Worm (Caenorhabditis elegans) whole organism, late embryonic: ENCODE results near the gene T28A11.22.

ENCODE experiments used
- C08G9.2 ChIP-seq: sonication (generic microtip); optimal IDR thresholded peaks from 2 replicates; lab custom pipeline; 2016; ENCODE audit warnings: mild to moderate bottlenecking, missing genetic modification characterization, moderate library complexity, missing compliant biosample characterization
- C38D4.7 ChIP-seq: fragments of 200-800 bp; sonication (Bioruptor generic); optimal IDR thresholded peaks from 2 replicates; lab custom pipeline; 2018; ENCODE audit warnings: mild to moderate bottlenecking, missing genetic modification characterization, moderate library complexity, missing compliant biosample characterization
- F13H6.1 ChIP-seq: sonication (generic microtip); optimal IDR thresholded peaks from 2 replicates; lab custom pipeline; 2016; ENCODE audit warnings: missing genetic modification characterization, missing compliant biosample characterization
- Y22D7AL.16 ChIP-seq: sonication (generic microtip); optimal IDR thresholded peaks from 2 replicates; lab custom pipeline; 2016; ENCODE audit warnings: missing genetic modification characterization, missing compliant biosample characterization
- ama-1 ChIP-seq: fragments of 150-350 bp; optimal IDR thresholded peaks from 2 replicates; lab custom pipeline; 2014
- ceh-14 ChIP-seq: sonication (generic microtip); optimal IDR thresholded peaks from 2 replicates; lab custom pipeline; 2016; ENCODE audit warnings: missing genotype, missing genetic modification characterization, missing compliant biosample characterization
- ceh-22 ChIP-seq: sonication (generic microtip); optimal IDR thresholded peaks from 2 replicates; lab custom pipeline; 2017; ENCODE audit warnings: missing biosample characterization, missing genetic modification characterization
- ceh-30 ChIP-seq: fragments of 150-350 bp; optimal IDR thresholded peaks from 2 replicates; lab custom pipeline; 2014; ENCODE audit warnings: missing biosample characterization, missing genetic modification characterization
- ceh-34 ChIP-seq: sonication (generic microtip); optimal IDR thresholded peaks from 2 replicates; lab custom pipeline; 2016; ENCODE audit warnings: mild to moderate bottlenecking, missing genetic modification characterization, missing compliant biosample characterization
- ceh-45 ChIP-seq: fragments of 200-800 bp; sonication (Bioruptor generic); IDR thresholded peaks from 2 replicates; pipeline ENCODE4 v1.3.6; 2022; ENCODE audit warnings: missing genetic modification reagents, missing genetic modification characterization, missing compliant biosample characterization
- ceh-6 ChIP-seq: fragments of 200-800 bp; sonication (Bioruptor generic); optimal IDR thresholded peaks from 2 replicates; lab custom pipeline; 2018; ENCODE audit warnings: mild to moderate bottlenecking, missing genetic modification characterization, missing compliant biosample characterization
- che-1 ChIP-seq: sonication (generic microtip); optimal IDR thresholded peaks from 2 replicates; lab custom pipeline; 2016; ENCODE audit warnings: mild to moderate bottlenecking, missing genetic modification characterization, missing compliant biosample characterization
- dmd-4 ChIP-seq: sonication (generic microtip); optimal IDR thresholded peaks from 2 replicates; lab custom pipeline; 2016; ENCODE audit warnings: borderline replicate concordance, missing genetic modification characterization, missing compliant biosample characterization
- dve-1 ChIP-seq: sonication (generic microtip); optimal IDR thresholded peaks from 2 replicates; lab custom pipeline; 2017; ENCODE audit warnings: antibody characterized with exemption, mild to moderate bottlenecking, missing genetic modification characterization, missing compliant biosample characterization
- elt-4 ChIP-seq: sonication (generic microtip); optimal IDR thresholded peaks from 2 replicates; lab custom pipeline; 2016; ENCODE audit warnings: missing genetic modification characterization, missing compliant biosample characterization
- ets-4 ChIP-seq: sonication (generic microtip); optimal IDR thresholded peaks from 2 replicates; lab custom pipeline; 2016; ENCODE audit warnings: missing genetic modification characterization, missing compliant biosample characterization
- fax-1 ChIP-seq: sonication (generic microtip); optimal IDR thresholded peaks from 2 replicates; lab custom pipeline; 2016; ENCODE audit warnings: missing genotype, missing genetic modification characterization, missing compliant biosample characterization
- gmeb-2 ChIP-seq: sonication (generic microtip); optimal IDR thresholded peaks from 2 replicates; lab custom pipeline; 2016; ENCODE audit warnings: missing genetic modification characterization, inconsistent platforms, missing compliant biosample characterization
- hlh-13 ChIP-seq: fragments of 200-800 bp; sonication (Bioruptor generic); optimal IDR thresholded peaks from 2 replicates; lab custom pipeline; 2018; ENCODE audit warnings: mild to moderate bottlenecking, missing genetic modification characterization, missing compliant biosample characterization
- hlh-15 ChIP-seq: sonication (generic microtip); optimal IDR thresholded peaks from 2 replicates; lab custom pipeline; 2016; ENCODE audit warnings: missing genetic modification characterization, missing compliant biosample characterization
- hlh-6 ChIP-seq: sonication (generic microtip); optimal IDR thresholded peaks from 2 replicates; lab custom pipeline; 2016; ENCODE audit warnings: missing genotype, missing genetic modification characterization, missing compliant biosample characterization
- lim-6 ChIP-seq: sonication (generic microtip); optimal IDR thresholded peaks from 2 replicates; lab custom pipeline; 2016; ENCODE audit warnings: missing genetic modification characterization, missing compliant biosample characterization
- madf-2 ChIP-seq: sonication (generic microtip); optimal IDR thresholded peaks from 2 replicates; lab custom pipeline; 2017; ENCODE audit warnings: missing genetic modification characterization, missing compliant biosample characterization
- nfya-1 ChIP-seq: sonication (generic microtip); optimal IDR thresholded peaks from 2 replicates; lab custom pipeline; 2017; ENCODE audit warnings: missing genetic modification characterization, mild to moderate bottlenecking, missing compliant biosample characterization, antibody characterized with exemption, moderate library complexity
- nhr-11 ChIP-seq: fragments of 150-350 bp; optimal IDR thresholded peaks from 2 replicates; lab custom pipeline; 2014; ENCODE audit warnings: missing biosample characterization, missing genetic modification characterization
- odd-2 ChIP-seq: sonication (generic microtip); optimal IDR thresholded peaks from 2 replicates; lab custom pipeline; 2017; ENCODE audit warnings: antibody characterized with exemption, mild to moderate bottlenecking, missing genetic modification characterization, missing compliant biosample characterization
- pat-9 ChIP-seq: fragments of 200-800 bp; sonication (Bioruptor generic); optimal IDR thresholded peaks from 2 replicates; lab custom pipeline; 2018; ENCODE audit warnings: mild to moderate bottlenecking, missing genetic modification characterization, moderate library complexity, missing compliant biosample characterization
- pha-4 ChIP-seq: fragments of 150-350 bp; optimal IDR thresholded peaks from 2 replicates; lab custom pipeline; 2018; ENCODE audit warnings: missing biosample characterization, missing genetic modification reagents, missing genetic modification characterization
- pqm-1 ChIP-seq: sonication (generic microtip); optimal IDR thresholded peaks from 2 replicates; lab custom pipeline; 2016; ENCODE audit warnings: missing genetic modification characterization, missing compliant biosample characterization
- pros-1 ChIP-seq: fragments of 150-350 bp; optimal IDR thresholded peaks from 2 replicates; lab custom pipeline; 2014; ENCODE audit warnings: missing biosample characterization, missing genetic modification reagents, missing genetic modification characterization
- ref-2 ChIP-seq: sonication (generic microtip); optimal IDR thresholded peaks from 2 replicates; lab custom pipeline; 2016; ENCODE audit warnings: missing genetic modification characterization, missing compliant biosample characterization
- rnt-1 ChIP-seq: sonication (generic microtip); optimal IDR thresholded peaks from 2 replicates; lab custom pipeline; 2016; ENCODE audit warnings: missing genetic modification characterization, missing compliant biosample characterization
- sdc-2 ChIP-seq: sonication (generic microtip); optimal IDR thresholded peaks from 2 replicates; lab custom pipeline; 2016; ENCODE audit warnings: missing genotype, missing genetic modification characterization, missing compliant biosample characterization
- ttx-3 ChIP-seq: sonication (generic microtip); optimal IDR thresholded peaks from 2 replicates; lab custom pipeline; 2016; ENCODE audit warnings: missing genetic modification reagents, missing genetic modification characterization, missing compliant biosample characterization
- unc-3 ChIP-seq, 2 experiments: fragments of 200-800 bp in 1 of 2; sonication (Bioruptor generic) in 1 of 2; sonication (generic microtip) in 1 of 2; conservative IDR thresholded peaks in 1 of 2; optimal IDR thresholded peaks in 1 of 2; 2 replicates each; pipeline versions ENCODE4 v1.3.6 to Lab custom; 2016 to 2022; ENCODE audit warnings: missing compliant biosample characterization in 2 of 2, missing genetic modification characterization in 2 of 2, missing genetic modification reagents in 1 of 2
- unc-42 ChIP-seq: sonication (generic microtip); optimal IDR thresholded peaks from 2 replicates; lab custom pipeline; 2016; ENCODE audit warnings: missing genotype, missing genetic modification characterization, missing compliant biosample characterization
- unc-55 ChIP-seq: sonication (generic microtip); optimal IDR thresholded peaks from 2 replicates; lab custom pipeline; 2017; ENCODE audit warnings: missing biosample characterization, missing genetic modification reagents, missing genetic modification characterization
- unc-86 ChIP-seq: sonication (generic microtip); optimal IDR thresholded peaks from 2 replicates; lab custom pipeline; 2016; ENCODE audit warnings: missing genetic modification characterization, missing compliant biosample characterization

T28A11.22 gene

DNA sequence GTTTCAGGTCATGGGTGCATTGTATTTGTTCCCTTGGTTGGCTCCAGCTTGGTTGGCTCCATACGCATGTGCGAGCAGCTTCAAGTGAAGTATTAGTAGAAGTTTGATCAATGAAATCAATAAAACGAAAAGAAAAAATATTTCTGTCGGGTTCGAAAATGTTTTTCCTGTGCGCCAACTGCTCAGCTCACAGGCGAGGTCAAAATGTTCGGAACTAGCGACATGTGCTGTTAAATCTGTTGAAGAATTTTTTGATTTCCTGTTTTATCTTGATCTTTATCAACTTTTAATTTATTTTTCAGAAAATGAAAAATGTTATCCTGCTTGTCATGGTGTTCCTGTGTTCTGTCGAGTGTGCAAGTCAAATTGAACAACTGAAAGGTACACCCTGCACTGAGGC lies 24.1 kb downstream of the T28A11.22 start, which contains the start of gene T28A11.25:
TSS of gene T28A11.25 (plus strand) at position 301 of the 400 bp plus-strand sequence.
- TF ChIP-seq nfya-1 (tag; lab: Kevin White, UChicago) (no peak), ceh-30 (tag; lab: Kevin White, UChicago) (no peak), dve-1 (tag; lab: Kevin White, UChicago) (no peak), elt-4 (tag; lab: Kevin White, UChicago) (no peak)

DNA sequence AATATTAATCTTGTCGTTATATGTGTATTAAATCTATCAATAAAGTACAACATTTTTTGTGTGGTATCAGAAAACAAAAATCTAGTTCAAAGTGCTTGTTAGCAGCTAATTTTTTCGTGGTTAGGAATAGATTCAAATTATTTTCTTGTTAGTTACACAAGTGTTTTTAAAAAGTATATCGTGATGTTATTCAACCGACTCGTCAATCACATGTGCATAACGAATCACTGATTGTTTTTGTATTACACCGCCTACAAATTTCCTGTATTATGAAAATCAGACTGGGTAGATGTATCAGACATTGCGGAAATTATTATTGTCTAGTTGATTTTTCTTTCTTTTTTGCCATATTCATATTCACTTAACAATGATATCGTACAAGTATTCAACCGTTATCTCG lies 25.6 kb downstream of the T28A11.22 start, which contains the start of gene str-64:
TSS of gene str-64 (plus strand) at position 301 of the 400 bp plus-strand sequence.
- TF ChIP-seq ceh-22 (tag; lab: Kevin White, UChicago) (no peak), nhr-11 (no peak), hlh-15 (no peak), ref-2 (tag; lab: Kevin White, UChicago) (no peak), hlh-13 (GFP tag; lab: Kevin White, UChicago) (no peak), unc-42 (tag; lab: Kevin White, UChicago) (no peak), dve-1 (tag; lab: Kevin White, UChicago) (no peak), ets-4 (tag; lab: Kevin White, UChicago) (no peak), ceh-34 (no peak), pqm-1 (tag; lab: Kevin White, UChicago) (no peak), ceh-14 (tag; lab: Kevin White, UChicago) (no peak), odd-2 (tag; lab: Kevin White, UChicago) (no peak), pros-1 (no peak)

DNA sequence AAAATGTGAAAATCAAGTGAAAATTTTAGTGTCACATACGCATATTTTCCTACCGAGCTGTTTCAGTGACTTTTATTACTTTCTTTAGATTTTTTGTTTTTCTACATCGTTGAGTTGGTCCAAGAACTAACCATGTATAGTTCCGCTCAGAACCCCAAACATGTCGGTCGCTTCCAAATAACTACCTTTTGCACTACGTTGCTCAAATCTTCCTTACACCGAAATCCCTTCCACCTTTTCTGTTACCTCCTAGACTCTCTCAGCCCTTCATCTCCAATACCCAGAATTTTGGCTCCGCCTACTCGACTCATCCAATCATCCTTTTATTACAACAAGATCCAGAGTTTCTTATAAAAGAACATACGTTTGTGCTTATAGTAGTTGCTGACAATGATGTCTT lies 27.3 kb downstream of the T28A11.22 start, which contains the start of gene F35F10.5:
TSS of gene F35F10.5 (plus strand) at position 301 of the 400 bp plus-strand sequence.
- TF ChIP-seq ceh-6 (GFP tag; lab: Kevin White, UChicago) (no peak), lim-6 (no peak), C38D4.7 (GFP tag; lab: Kevin White, UChicago) (no peak), C08G9.2 (tag; lab: Kevin White, UChicago) (no peak), pat-9 (tag; lab: Kevin White, UChicago) (no peak), unc-55 (GFP tag; lab: Kevin White, UChicago) (no peak), ceh-14 (tag; lab: Kevin White, UChicago) (no peak)

DNA sequence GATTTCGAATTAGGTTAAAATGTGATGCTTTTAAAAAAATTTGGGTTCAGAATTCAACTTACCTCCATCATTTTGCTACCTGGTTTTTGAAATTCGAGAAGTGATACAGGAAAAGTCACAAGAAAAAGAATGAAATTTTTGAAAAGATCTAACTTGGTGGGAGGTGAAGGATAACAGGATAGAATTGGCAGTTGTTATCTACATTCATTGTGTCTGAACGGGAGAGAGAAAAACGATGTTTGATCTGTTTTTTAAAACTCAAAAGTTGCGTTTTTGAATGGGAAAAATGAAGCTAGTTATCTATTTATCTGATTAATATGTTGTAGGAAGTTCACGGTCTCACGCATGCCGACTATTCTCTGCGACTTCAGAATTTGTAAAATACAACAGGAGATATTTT lies 30.0 kb downstream of the T28A11.22 start, which contains the start of gene F35F10.7:
TSS of gene F35F10.7 (minus strand) at position 101 of the 400 bp plus-strand sequence.
- TF ChIP-seq unc-55 (GFP tag; lab: Kevin White, UChicago), result no peak
- no peak for TF ChIP-seq gmeb-2
- TF ChIP-seq, all 69 proteins: peak for 0

DNA sequence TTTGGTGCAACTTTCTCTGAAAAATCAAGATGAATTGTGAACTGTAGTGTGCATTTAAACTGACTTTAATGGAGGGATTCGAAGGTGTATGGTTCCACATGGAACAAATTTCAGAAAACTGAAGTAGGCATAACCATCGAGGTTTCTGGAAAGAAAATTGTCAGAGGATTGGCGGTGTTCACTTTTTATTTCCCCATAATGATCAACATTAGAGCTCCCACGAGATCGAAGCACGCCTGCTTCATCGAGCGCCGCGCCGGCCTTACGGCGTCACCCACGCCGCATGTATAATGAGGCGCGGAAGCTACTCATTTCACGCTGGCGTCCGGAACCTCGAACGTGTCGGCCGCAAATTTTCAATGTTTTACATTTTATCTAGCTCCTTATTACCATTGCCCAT lies 30.8 kb downstream of the T28A11.22 start:
- no peak for TF ChIP-seq dmd-4 (tag; lab: Kevin White, UChicago)
- TF ChIP-seq fax-1 (tag; lab: Kevin White, UChicago), result no peak
- TF ChIP-seq Y22D7AL.16 (tag; lab: Kevin White, UChicago), result no peak
- TF ChIP-seq C08G9.2 (tag; lab: Kevin White, UChicago), result no peak
- no peak for TF ChIP-seq unc-3 (GFP tag; conservative IDR thresholded peaks at IDR 0.05; lab: Robert Waterston, UW)
- TF ChIP-seq unc-3 (tag; optimal IDR thresholded peaks at IDR 0.05; lab: Kevin White, UChicago), result no peak
- no peak for TF ChIP-seq nfya-1 (tag; lab: Kevin White, UChicago)
- no peak for TF ChIP-seq ama-1 (lab: Kevin White, UChicago)
- no peak for TF ChIP-seq ets-4 (tag; lab: Kevin White, UChicago)
- TF ChIP-seq ceh-6 (GFP tag; lab: Kevin White, UChicago), result no peak

DNA sequence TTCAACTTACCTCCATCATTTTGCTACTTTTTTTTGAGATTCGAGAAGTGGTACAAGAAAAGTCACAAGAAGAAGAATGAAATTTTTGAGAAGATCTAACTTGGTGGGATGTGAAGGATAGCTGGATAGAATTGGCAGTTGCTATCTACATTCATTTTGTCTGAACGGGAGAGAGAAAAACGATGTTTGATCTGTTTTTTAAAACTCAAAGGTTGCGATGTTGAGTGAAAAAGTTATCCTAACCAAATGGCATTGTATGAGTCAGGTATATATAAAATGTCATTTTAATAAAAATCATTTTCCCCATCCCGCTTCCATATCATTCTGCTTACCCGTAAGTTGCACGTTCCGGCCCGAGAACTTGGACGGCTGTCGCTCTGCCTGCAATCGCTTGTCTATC lies 31.9 kb downstream of the T28A11.22 start, which contains the start of gene F35F10.6:
TSS of gene F35F10.6 (minus strand) at position 101 of the 400 bp plus-strand sequence.
- TF ChIP-seq C08G9.2 (tag; lab: Kevin White, UChicago), result no peak
- no peak for TF ChIP-seq ttx-3 (tag; lab: Kevin White, UChicago)
- TF ChIP-seq elt-4 (tag; lab: Kevin White, UChicago), result no peak
- no peak for TF ChIP-seq pat-9 (tag; lab: Kevin White, UChicago)
- TF ChIP-seq nhr-11, result no peak
- TF ChIP-seq ceh-30 (tag; lab: Kevin White, UChicago), result no peak
- TF ChIP-seq che-1, result no peak
- TF ChIP-seq pha-4 (tag; lab: Kevin White, UChicago), result no peak
- TF ChIP-seq rnt-1 (tag; lab: Kevin White, UChicago), result no peak
- TF ChIP-seq madf-2 (tag; lab: Kevin White, UChicago), result no peak
- TF ChIP-seq Y22D7AL.16 (tag; lab: Kevin White, UChicago), result no peak
- no peak for TF ChIP-seq ceh-45 (GFP tag; lab: Robert Waterston, UW)
- TF ChIP-seq F13H6.1 (tag; lab: Kevin White, UChicago), result no peak
- no peak for TF ChIP-seq sdc-2 (tag; lab: Kevin White, UChicago)
- TF ChIP-seq unc-86 (tag; lab: Kevin White, UChicago), result no peak
- TF ChIP-seq hlh-6 (tag; lab: Kevin White, UChicago), result no peak
- TF ChIP-seq dve-1 (tag; lab: Kevin White, UChicago), result no peak
